Fruit fly (Drosophila melanogaster) whole organism, wandering third instar larva: ENCODE measurements around the gene heca.

ENCODE experiments used
- Abd-B ChIP-seq: fragments of >200 bp; optimal IDR thresholded peaks from 2 replicates; lab custom pipeline; 2017; ENCODE audit warnings: missing biosample characterization, missing genetic modification characterization
- Myc ChIP-seq: fragments of >200 bp; optimal IDR thresholded peaks from 2 replicates; lab custom pipeline; 2017
- OdsH ChIP-seq: fragments of 200-800 bp; sonication (Bioruptor generic); optimal IDR thresholded peaks from 2 replicates; lab custom pipeline; 2016; ENCODE audit warnings: missing biosample characterization, mild to moderate bottlenecking, missing genetic modification characterization
- brk ChIP-seq: fragments of 200-800 bp; sonication (Bioruptor generic); optimal IDR thresholded peaks from 2 replicates; lab custom pipeline; 2016; ENCODE audit warnings: missing biosample characterization, mild to moderate bottlenecking, missing genetic modification characterization
- fru ChIP-seq: fragments of 200-800 bp; sonication (Bioruptor generic); optimal IDR thresholded peaks from 3 replicates; lab custom pipeline; 2016; ENCODE audit warnings: missing biosample characterization, mild to moderate bottlenecking, missing genetic modification characterization
- jim ChIP-seq: fragments of 175-275, 200-325 bp; sonication (Bioruptor generic); optimal IDR thresholded peaks from 2 replicates; lab custom pipeline; 2016; ENCODE audit warnings: missing biosample characterization, mild to moderate bottlenecking, missing genetic modification characterization
- lola ChIP-seq: fragments of >200 bp; optimal IDR thresholded peaks from 2 replicates; lab custom pipeline; 2017; ENCODE audit warnings: missing biosample characterization, missing genetic modification characterization
- psq ChIP-seq: fragments of 200-800 bp; sonication (Bioruptor generic); optimal IDR thresholded peaks from 3 replicates; lab custom pipeline; 2017; ENCODE audit warnings: missing biosample characterization, mild to moderate bottlenecking, missing genetic modification characterization, moderate library complexity
- tai ChIP-seq: sonication (Bioruptor generic); optimal IDR thresholded peaks from 2 replicates; lab custom pipeline; 2016; ENCODE audit warnings: missing biosample characterization, missing genetic modification characterization
- usp ChIP-seq: fragments of >200 bp; optimal IDR thresholded peaks from 2 replicates; lab custom pipeline; 2017; ENCODE audit warnings: missing biosample characterization, missing genetic modification characterization
- woc ChIP-seq: sonication (Bioruptor generic); optimal IDR thresholded peaks from 2 replicates; lab custom pipeline; 2016; ENCODE audit warnings: missing biosample characterization, mild to moderate bottlenecking, missing genetic modification characterization

DNA sequence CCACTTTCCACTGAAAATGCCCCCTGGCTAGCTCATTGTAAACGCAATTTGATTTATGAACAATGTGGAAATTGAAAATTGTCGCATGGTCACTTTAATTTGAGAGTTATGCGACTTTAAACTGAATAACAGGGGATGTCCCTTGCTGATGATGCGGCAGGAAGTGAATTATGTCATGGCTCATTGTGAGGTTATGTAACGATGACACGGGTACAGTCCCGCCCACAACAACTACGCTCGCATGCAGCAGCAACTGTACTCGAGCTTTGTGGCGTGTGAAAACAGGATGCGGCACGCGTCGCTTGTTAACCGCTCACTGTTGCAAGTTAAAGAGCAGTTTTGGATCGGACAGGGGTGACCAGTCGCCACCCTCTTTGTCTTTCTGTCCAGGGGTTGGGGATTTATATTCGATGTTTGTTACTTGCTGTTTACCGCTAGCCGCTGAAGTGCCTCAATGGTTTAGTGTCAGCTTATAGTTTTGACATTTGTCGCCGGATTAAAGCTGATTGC is 139.1 kb downstream of the heca start:
- TF ChIP-seq psq (GFP tag; lab: Kevin White, UChicago) (no peak), Abd-B (GFP tag; lab: Kevin White, UChicago) (no peak), fru (GFP tag; lab: Kevin White, UChicago) (no peak), tai (GFP tag; lab: Kevin White, UChicago) (no peak), woc (no peak), Myc (lab: Kevin White, UChicago) (no peak), brk (GFP tag; lab: Kevin White, UChicago) (no peak), OdsH (GFP tag; lab: Kevin White, UChicago) (no peak), lola (GFP tag; lab: Kevin White, UChicago) (no peak), usp (GFP tag; lab: Kevin White, UChicago) (no peak), jim (GFP tag; lab: Kevin White, UChicago) (no peak)
